Fruit fly (Drosophila melanogaster): ENCODE measurements around the gene CG42613.

dm6 chr3R:18916715-18917253 lies 12.2 kb upstream of the CG42613 start:
- TF ChIP-seq Lpt (GFP tag; optimal IDR thresholded peaks at IDR 0.05): no peak
- peak; percentile 62 for TF ChIP-seq Eip78C (GFP tag)
- TF ChIP-seq CG6854 (GFP tag; optimal IDR thresholded peaks at IDR 0.05): no peak
- no peak for TF ChIP-seq CG16779 (tag; optimal IDR thresholded peaks at IDR 0.05)
- TF ChIP-seq salr (GFP tag; optimal IDR thresholded peaks at IDR 0.05): no peak
- peak; percentile 29 for TF ChIP-seq fkh (GFP tag; optimal IDR thresholded peaks at IDR 0.05)
- no peak for TF ChIP-seq CG11294 (GFP tag; IDR thresholded peaks at IDR 0.05)
- no peak for TF ChIP-seq dac (GFP tag; optimal IDR thresholded peaks at IDR 0.05)
- TF ChIP-seq CG8119 (GFP tag; IDR thresholded peaks at IDR 0.05): no peak
- TF ChIP-seq CG10669 (GFP tag; optimal IDR thresholded peaks at IDR 0.05): no peak
